Comparison of ENCODE assay signal across 4 fruit fly cellular contexts in the genomic region with DNA sequence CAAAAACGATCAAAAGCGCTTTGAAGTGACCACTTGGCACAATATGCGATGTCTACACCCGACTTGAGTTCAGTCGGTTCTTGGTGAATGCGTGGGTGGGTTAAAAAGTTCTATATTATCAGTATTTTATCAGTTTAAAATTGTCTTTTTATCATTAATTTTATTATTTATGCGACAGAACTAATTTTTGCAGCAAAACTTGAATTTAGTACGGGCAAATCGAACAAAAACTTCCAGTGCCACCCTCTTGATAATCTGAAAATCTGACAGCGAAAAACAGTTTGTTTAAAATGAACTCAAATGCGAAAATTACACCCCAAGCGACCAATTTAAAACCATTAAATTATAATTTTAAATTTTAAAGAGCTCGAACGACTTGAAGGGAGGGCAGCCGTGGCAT.
TF ChIP-seq lines count a peak whose summit lies in the region.

No protein-coding gene starts in this region.

- no peak for TF ChIP-seq CTCF in whole organism, embryonic (GFP tag; optimal IDR thresholded peaks at IDR 0.05; lab: Kevin White, UChicago)

TF ChIP-seq in whole organism, embryonic, 481 proteins besides CTCF, POLR2A, EP300 and RAD21 (continues in another document):
- TF ChIP-seq Fer1 (GFP tag; optimal IDR thresholded peaks at IDR 0.05; lab: Kevin White, UChicago) (no peak), pho (GFP tag; optimal IDR thresholded peaks at IDR 0.05; lab: Kevin White, UChicago) (no peak), slbo (GFP tag; IDR thresholded peaks at IDR 0.05; lab: Robert Waterston, UW) (0 out of 2 replicates have a peak, but pooled peaks have one; percentile 27), pzg (GFP tag; optimal IDR thresholded peaks at IDR 0.05; lab: Kevin White, UChicago) (no peak), CG8944 (GFP tag; optimal IDR thresholded peaks at IDR 0.05; lab: Kevin White, UChicago) (no peak), CG9817 (tag; optimal IDR thresholded peaks at IDR 0.05; lab: Kevin White, UChicago) (no peak), CG11504 (tag; optimal IDR thresholded peaks at IDR 0.05; lab: Kevin White, UChicago) (no peak), Ets65A (GFP tag; lab: Kevin White, UChicago) (peak; percentile 40), chm (GFP tag; IDR thresholded peaks at IDR 0.05; lab: Robert Waterston, UW) (no peak), Deaf1 (tag; optimal IDR thresholded peaks at IDR 0.05; lab: Kevin White, UChicago) (no peak), Dip2 (GFP tag; IDR thresholded peaks at IDR 0.05; lab: Robert Waterston, UW) (no peak), prd (optimal IDR thresholded peaks at IDR 0.05; lab: Kevin White, UChicago) (no peak), prd (GFP tag; IDR thresholded peaks at IDR 0.05; lab: Robert Waterston, UW) (peak; percentile 17; the same call in 1 of the 3 replicates), inv (GFP tag; IDR thresholded peaks at IDR 0.05; lab: Robert Waterston, UW; ENCODE audit: partially characterized antibody) (no peak), row (GFP tag; IDR thresholded peaks at IDR 0.05; lab: Robert Waterston, UW) (0 out of 3 replicates have a peak, but pooled peaks have one; percentile 36), lmd (GFP tag; IDR thresholded peaks at IDR 0.05; lab: Robert Waterston, UW) (0 out of 2 replicates have a peak, but pooled peaks have one; percentile 11), HmgZ (tag; optimal IDR thresholded peaks at IDR 0.05; lab: Kevin White, UChicago) (no peak), sens (GFP tag; lab: Kevin White, UChicago) (peak; percentile 53), CG17385 (GFP tag; optimal IDR thresholded peaks at IDR 0.05; lab: Kevin White, UChicago) (no peak), CG9609 (GFP tag; optimal IDR thresholded peaks at IDR 0.05; lab: Kevin White, UChicago) (no peak), dimm (GFP tag; IDR thresholded peaks at IDR 0.05; lab: Robert Waterston, UW) (no peak), Bdp1 (GFP tag; optimal IDR thresholded peaks at IDR 0.05; lab: Kevin White, UChicago) (no peak)

TF ChIP-seq in whole organism, prepupa, 60 proteins besides CTCF, POLR2A, EP300 and RAD21 (continues in another document):
- TF ChIP-seq svp (GFP tag; lab: Kevin White, UChicago) = peak; percentile 86
- TF ChIP-seq Ets21C (GFP tag; optimal IDR thresholded peaks at IDR 0.05; lab: Kevin White, UChicago) = peak; percentile 54
- peak; percentile 4 for TF ChIP-seq CG3919 (GFP tag; optimal IDR thresholded peaks at IDR 0.05; lab: Kevin White, UChicago)
- peak; percentile 70 for TF ChIP-seq Sox102F (GFP tag; optimal IDR thresholded peaks at IDR 0.05; lab: Kevin White, UChicago)
- TF ChIP-seq OdsH (GFP tag; optimal IDR thresholded peaks at IDR 0.05; lab: Kevin White, UChicago) = peak; percentile 14
- TF ChIP-seq Eip78C (GFP tag; lab: Kevin White, UChicago) = peak; percentile 80
- no peak for TF ChIP-seq achi (GFP tag; optimal IDR thresholded peaks at IDR 0.05; lab: Kevin White, UChicago)
- TF ChIP-seq salr (GFP tag; optimal IDR thresholded peaks at IDR 0.05; lab: Kevin White, UChicago) = no peak
- no peak for TF ChIP-seq CG1621 (tag; optimal IDR thresholded peaks at IDR 0.05; lab: Kevin White, UChicago)
- peak; percentile 10 for TF ChIP-seq pdm3 (GFP tag; optimal IDR thresholded peaks at IDR 0.05; lab: Kevin White, UChicago)
- TF ChIP-seq CG15336 (GFP tag; IDR thresholded peaks at IDR 0.05; lab: Robert Waterston, UW) = no peak
- peak; percentile 61 for TF ChIP-seq esn (GFP tag; optimal IDR thresholded peaks at IDR 0.05; lab: Kevin White, UChicago)
- peak; percentile 66 for TF ChIP-seq CG31627 (GFP tag; optimal IDR thresholded peaks at IDR 0.05; lab: Kevin White, UChicago)
- peak; percentile 73 for TF ChIP-seq Met (GFP tag; optimal IDR thresholded peaks at IDR 0.05; lab: Kevin White, UChicago)
- no peak for TF ChIP-seq Eip93F (GFP tag; optimal IDR thresholded peaks at IDR 0.05; lab: Kevin White, UChicago)
- peak; percentile 4 for TF ChIP-seq CG8632 (GFP tag; optimal IDR thresholded peaks at IDR 0.05; lab: Kevin White, UChicago)
- TF ChIP-seq cyc (GFP tag; optimal IDR thresholded peaks at IDR 0.05; lab: Kevin White, UChicago) = peak; percentile 51
- no peak for TF ChIP-seq CG3032 (tag; optimal IDR thresholded peaks at IDR 0.05; lab: Kevin White, UChicago)
- TF ChIP-seq Gug (GFP tag; IDR thresholded peaks at IDR 0.05; lab: Robert Waterston, UW) = no peak
- peak; percentile 58 for TF ChIP-seq vri (GFP tag; optimal IDR thresholded peaks at IDR 0.05; lab: Kevin White, UChicago)
- TF ChIP-seq Sox14 (GFP tag; optimal IDR thresholded peaks at IDR 0.05; lab: Kevin White, UChicago) = peak; percentile 44
- TF ChIP-seq lz (GFP tag; optimal IDR thresholded peaks at IDR 0.05; lab: Kevin White, UChicago) = peak; percentile 57
- TF ChIP-seq Blimp-1 (GFP tag; optimal IDR thresholded peaks at IDR 0.05; lab: Kevin White, UChicago) = peak; percentile 9

TF ChIP-seq in whole organism, pupa, 21 proteins besides CTCF, POLR2A, EP300 and RAD21:
- TF ChIP-seq CG8301 (tag; optimal IDR thresholded peaks at IDR 0.05; lab: Kevin White, UChicago) (no peak), CG17806 (tag; optimal IDR thresholded peaks at IDR 0.05; lab: Kevin White, UChicago) (no peak), Snoo (tag; optimal IDR thresholded peaks at IDR 0.05; lab: Kevin White, UChicago) (peak; percentile 64), D1 (tag; optimal IDR thresholded peaks at IDR 0.05; lab: Kevin White, UChicago) (no peak), CG13204 (GFP tag; optimal IDR thresholded peaks at IDR 0.05; lab: Kevin White, UChicago) (no peak)
TF ChIP-seq in whole organism, pupa: peak in this region for 1.

TF ChIP-seq in whole organism, wandering third instar larva, 38 proteins besides CTCF, POLR2A, EP300 and RAD21:
- TF ChIP-seq sv (GFP tag; optimal IDR thresholded peaks at IDR 0.05; lab: Kevin White, UChicago) (no peak), Rel (GFP tag; optimal IDR thresholded peaks at IDR 0.05; lab: Kevin White, UChicago) (no peak), Rel (tag; optimal IDR thresholded peaks at IDR 0.05; lab: Kevin White, UChicago) (peak; percentile 37), br (GFP tag; optimal IDR thresholded peaks at IDR 0.05; lab: Kevin White, UChicago) (peak; percentile 49), dl (GFP tag; optimal IDR thresholded peaks at IDR 0.05; lab: Kevin White, UChicago; ENCODE audit: insufficient read depth in 1 of 2, partially characterized antibody in 2 of 2) (no peak), OdsH (GFP tag; optimal IDR thresholded peaks at IDR 0.05; lab: Kevin White, UChicago) (peak; percentile 45), ey (GFP tag; optimal IDR thresholded peaks at IDR 0.05; lab: Kevin White, UChicago) (peak; percentile 50), HLH106 (tag; optimal IDR thresholded peaks at IDR 0.05; lab: Kevin White, UChicago) (peak; percentile 77), Mio (GFP tag; optimal IDR thresholded peaks at IDR 0.05; lab: Kevin White, UChicago) (no peak), rgr (GFP tag; optimal IDR thresholded peaks at IDR 0.05; lab: Kevin White, UChicago) (peak; percentile 59), Sp1 (GFP tag; optimal IDR thresholded peaks at IDR 0.05; lab: Kevin White, UChicago) (peak; percentile 78), Hr83 (GFP tag; optimal IDR thresholded peaks at IDR 0.05; lab: Kevin White, UChicago; ENCODE audit: poor library complexity, severe bottlenecking) (no peak), h (GFP tag; optimal IDR thresholded peaks at IDR 0.05; lab: Kevin White, UChicago) (peak; percentile 73), psq (GFP tag; optimal IDR thresholded peaks at IDR 0.05; lab: Kevin White, UChicago) (peak; percentile 51), CG9705 (GFP tag; optimal IDR thresholded peaks at IDR 0.05; lab: Kevin White, UChicago) (peak; percentile 52), lola (GFP tag; optimal IDR thresholded peaks at IDR 0.05; lab: Kevin White, UChicago) (no peak), fru (GFP tag; optimal IDR thresholded peaks at IDR 0.05; lab: Kevin White, UChicago) (peak; percentile 54), Jra (GFP tag; optimal IDR thresholded peaks at IDR 0.05; lab: Kevin White, UChicago) (no peak), CG32264 (GFP tag; optimal IDR thresholded peaks at IDR 0.05; lab: Kevin White, UChicago) (peak; percentile 44), foxo (GFP tag; optimal IDR thresholded peaks at IDR 0.05; lab: Kevin White, UChicago) (peak in 1 of 2 experiments; percentile 53), woc (GFP tag; optimal IDR thresholded peaks at IDR 0.05; lab: Kevin White, UChicago) (peak; percentile 53), CrebA (GFP tag; optimal IDR thresholded peaks at IDR 0.05; lab: Kevin White, UChicago; ENCODE audit: borderline replicate concordance) (peak; percentile 20), Hnf4 (GFP tag; optimal IDR thresholded peaks at IDR 0.05; lab: Kevin White, UChicago) (peak; percentile 5), dmrt93B (GFP tag; optimal IDR thresholded peaks at IDR 0.05; lab: Kevin White, UChicago) (peak; percentile 23), sage (GFP tag; optimal IDR thresholded peaks at IDR 0.05; lab: Kevin White, UChicago) (peak; percentile 46), GATAd (GFP tag; optimal IDR thresholded peaks at IDR 0.05; lab: Kevin White, UChicago) (no peak)
TF ChIP-seq in whole organism, wandering third instar larva: peak in this region for 18.
